Worm (Caenorhabditis elegans): ENCODE measurements around the gene C35D10.1.

DNA sequence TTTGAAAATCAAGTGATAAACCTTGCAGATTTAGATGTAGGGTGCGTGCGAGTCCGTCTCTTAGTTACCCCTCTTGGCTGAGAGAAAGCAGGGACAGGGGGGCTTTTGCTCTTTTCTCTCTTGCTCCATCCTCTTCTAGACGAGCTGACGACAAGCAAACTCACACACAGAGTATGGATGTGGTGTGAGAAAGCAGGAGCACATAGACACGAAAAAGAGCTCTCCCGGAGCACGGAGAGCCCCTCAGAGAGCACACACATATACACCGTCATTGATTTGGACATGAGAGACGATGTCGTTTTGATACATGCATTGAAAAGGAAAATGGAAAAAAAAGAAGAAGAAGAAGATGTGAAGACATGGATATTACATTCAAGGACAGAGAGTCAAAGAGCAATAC lies 3.9 kb upstream of the C35D10.1 start:
- TF ChIP-seq snpc-4 (GFP tag; optimal IDR thresholded peaks at IDR 0.05) (no peak), snpc-4 (tag; optimal IDR thresholded peaks at IDR 0.05) (no peak), bed-2 (GFP tag; IDR thresholded peaks at IDR 0.05) (no peak)
